Worm (Caenorhabditis elegans): ENCODE data around the gene clh-2.

DNA sequence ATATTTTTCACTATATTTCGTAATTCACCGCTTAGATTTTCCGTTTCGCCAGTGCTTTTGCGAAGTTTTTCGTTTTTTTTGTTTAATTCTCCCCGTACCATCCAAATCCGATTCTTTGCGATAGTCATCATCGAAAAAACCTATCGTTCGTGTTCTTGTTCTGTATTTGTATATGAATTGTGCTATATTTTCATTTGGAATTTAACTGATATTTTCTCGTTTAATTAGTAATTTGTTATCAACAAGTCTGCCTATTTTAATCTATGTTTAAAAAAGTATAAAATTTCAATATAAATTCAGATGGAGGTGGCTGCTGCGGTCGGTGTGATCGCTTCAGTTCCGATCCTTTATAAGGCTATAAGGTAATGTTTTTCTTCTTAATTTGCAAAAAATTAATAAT, 49.1 kb upstream of the clh-2 start, which contains the start of gene samp-1:
- TF ChIP-seq lin-39 (tag; optimal IDR thresholded peaks at IDR 0.05) (no peak), ZK546.5 (tag; optimal IDR thresholded peaks at IDR 0.05) (no peak), zag-1 (tag; optimal IDR thresholded peaks at IDR 0.05) (no peak), ztf-1 (GFP tag; conservative IDR thresholded peaks at IDR 0.05) (no peak), ztf-4 (tag; optimal IDR thresholded peaks at IDR 0.05) (no peak), ama-1 (optimal IDR thresholded peaks at IDR 0.05) (no peak), lin-13 (GFP tag; optimal IDR thresholded peaks at IDR 0.05) (no peak), elt-3 (tag; optimal IDR thresholded peaks at IDR 0.05) (no peak), nhr-129 (tag; optimal IDR thresholded peaks at IDR 0.05) (no peak), unc-62 (GFP tag; optimal IDR thresholded peaks at IDR 0.05) (no peak), skn-1 (tag; optimal IDR thresholded peaks at IDR 0.05) (no peak), aly-2 (tag; optimal IDR thresholded peaks at IDR 0.05) (no peak), nhr-6 (tag; optimal IDR thresholded peaks at IDR 0.05) (no peak), mbf-1 (tag; optimal IDR thresholded peaks at IDR 0.05) (no peak)
